Worm (Caenorhabditis elegans) whole organism, L4 larva: ENCODE data around the gene B0024.11.

Source experiments
- D1046.2 ChIP-seq: fragments of 200-800 bp; sonication (Bioruptor generic); IDR thresholded peaks from 2 replicates; pipeline ENCODE4 v1.3.6; 2022; ENCODE audit warnings: missing genetic modification characterization, missing compliant biosample characterization
- F44E2.7 ChIP-seq: fragments of 200-800 bp; sonication (Bioruptor generic); IDR thresholded peaks from 2 replicates; pipeline ENCODE4 v2.1.2; 2022; ENCODE audit warnings: missing genetic modification characterization, missing compliant biosample characterization
- F49E8.2 ChIP-seq: sonication (generic microtip); optimal IDR thresholded peaks from 2 replicates; lab custom pipeline; 2016; ENCODE audit warnings: missing compliant biosample characterization, mild to moderate bottlenecking, missing genetic modification characterization, borderline replicate concordance
- Y5F2A.4 ChIP-seq: fragments of 200-800 bp; sonication (Bioruptor generic); optimal IDR thresholded peaks from 2 replicates; lab custom pipeline; 2018; ENCODE audit warnings: mild to moderate bottlenecking, missing genetic modification characterization, missing compliant biosample characterization
- aha-1 ChIP-seq: fragments of 150-350 bp; peaks from one replicate; lab custom pipeline; 2014; ENCODE audit warnings: missing biosample characterization, missing genetic modification characterization
- aly-2 ChIP-seq: sonication (generic microtip); optimal IDR thresholded peaks from 2 replicates; lab custom pipeline; 2018; ENCODE audit warnings: missing biosample characterization, missing genetic modification characterization
- ceh-32 ChIP-seq: sonication (generic microtip); optimal IDR thresholded peaks from 2 replicates; lab custom pipeline; 2016; ENCODE audit warnings: mild to moderate bottlenecking, missing genetic modification characterization, missing compliant biosample characterization; ENCODE audit not compliant: poor library complexity
- ceh-62 ChIP-seq: sonication (generic microtip); optimal IDR thresholded peaks from 2 replicates; lab custom pipeline; 2017; ENCODE audit warnings: missing biosample characterization, missing genetic modification characterization
- ceh-82 ChIP-seq: sonication (generic microtip); optimal IDR thresholded peaks from 2 replicates; lab custom pipeline; 2017; ENCODE audit warnings: missing biosample characterization, missing genetic modification characterization
- ces-1 ChIP-seq: fragments of 150-350 bp; sonication (generic microtip); optimal IDR thresholded peaks from 4 replicates; lab custom pipeline; 2014; ENCODE audit warnings: missing biosample characterization, missing genetic modification reagents, missing genetic modification characterization
- ctbp-1 ChIP-seq: fragments of 200-800 bp; sonication (Bioruptor generic); IDR thresholded peaks from 2 replicates; pipeline ENCODE4 v1.3.6; 2022; ENCODE audit warnings: missing genetic modification reagents, missing genetic modification characterization, missing compliant biosample characterization
- daf-16 ChIP-seq, 3 experiments: sonication (generic microtip); optimal IDR thresholded peaks; 2 replicates each; lab custom pipeline; 2016 to 2017; ENCODE audit warnings: missing genetic modification characterization in 3 of 3, missing genetic modification reagents in 3 of 3, mild to moderate bottlenecking in 2 of 3, missing compliant biosample characterization in 2 of 3, missing biosample characterization in 1 of 3, moderate library complexity in 1 of 3
- daf-8 ChIP-seq: fragments of 200-800 bp; sonication (Bioruptor generic); IDR thresholded peaks from 2 replicates; pipeline ENCODE4 v1.3.6; 2022; ENCODE audit warnings: missing genetic modification characterization, missing compliant biosample characterization
- dmd-6 ChIP-seq: fragments of 200-800 bp; sonication (Bioruptor generic); IDR thresholded peaks from 2 replicates; pipeline ENCODE4 v1.3.6; 2022; ENCODE audit warnings: missing genetic modification reagents, missing genetic modification characterization, missing compliant biosample characterization
- dmd-9 ChIP-seq: fragments of 200-800 bp; sonication (Bioruptor generic); IDR thresholded peaks from 2 replicates; pipeline ENCODE4 v1.3.6; 2022; ENCODE audit warnings: missing genetic modification reagents, missing genetic modification characterization, missing compliant biosample characterization
- dve-1 ChIP-seq: sonication (generic microtip); optimal IDR thresholded peaks from 2 replicates; lab custom pipeline; 2017; ENCODE audit warnings: antibody characterized with exemption, mild to moderate bottlenecking, missing genetic modification characterization, missing compliant biosample characterization; ENCODE audit not compliant: insufficient read depth
- egl-27 ChIP-seq: sonication (generic microtip); optimal IDR thresholded peaks from 3 replicates; lab custom pipeline; 2017; ENCODE audit warnings: missing biosample characterization, missing genetic modification reagents, missing genetic modification characterization
- hlh-11 ChIP-seq: fragments of 200-800 bp; sonication (Bioruptor generic); optimal IDR thresholded peaks from 2 replicates; lab custom pipeline; 2018; ENCODE audit warnings: mild to moderate bottlenecking, missing genetic modification characterization, missing compliant biosample characterization
- jun-1 ChIP-seq: fragments of 150-350 bp; optimal IDR thresholded peaks from 2 replicates; lab custom pipeline; 2014; ENCODE audit warnings: missing biosample characterization, missing genetic modification reagents, missing genetic modification characterization
- lin-13 ChIP-seq: fragments of 150-350 bp; optimal IDR thresholded peaks from 2 replicates; lab custom pipeline; 2014; ENCODE audit warnings: missing biosample characterization, missing genetic modification reagents, missing genetic modification characterization
- madf-5 ChIP-seq, 2 experiments: fragments of 200-800 bp; sonication (Bioruptor generic); IDR thresholded peaks; 2 replicates each; pipeline ENCODE4 v1.3.6; 2022; ENCODE audit warnings: missing compliant biosample characterization in 2 of 2, missing genetic modification characterization in 2 of 2
- mdl-1 ChIP-seq, 2 experiments: fragments of 150-350 bp in 1 of 2; sonication (generic microtip) in 1 of 2; optimal IDR thresholded peaks; 2 replicates each; lab custom pipeline; 2014 to 2017; ENCODE audit warnings: missing biosample characterization in 2 of 2, missing genetic modification characterization in 2 of 2
- mxl-2 ChIP-seq: fragments of 200-800 bp; sonication (Bioruptor generic); conservative IDR thresholded peaks from 2 replicates; pipeline ENCODE4 v1.3.6; 2022; ENCODE audit warnings: missing genetic modification reagents, missing genetic modification characterization, missing compliant biosample characterization
- mxl-3 ChIP-seq: fragments of 200-800 bp; sonication (Bioruptor generic); optimal IDR thresholded peaks from 2 replicates; lab custom pipeline; 2018; ENCODE audit warnings: mild to moderate bottlenecking, missing genetic modification characterization, missing compliant biosample characterization
- nhr-10 ChIP-seq: fragments of 150-350 bp; optimal IDR thresholded peaks from 2 replicates; lab custom pipeline; 2014; ENCODE audit warnings: missing biosample characterization, missing genetic modification characterization
- nhr-111 ChIP-seq: fragments of 200-800 bp; sonication (Bioruptor generic); optimal IDR thresholded peaks from 2 replicates; lab custom pipeline; 2018; ENCODE audit warnings: mild to moderate bottlenecking, missing genetic modification characterization, missing compliant biosample characterization
- nhr-25 ChIP-seq: sonication (generic microtip); optimal IDR thresholded peaks from 2 replicates; lab custom pipeline; 2017; ENCODE audit warnings: missing genetic modification characterization, mild to moderate bottlenecking, missing compliant biosample characterization, antibody characterized with exemption, moderate library complexity, borderline replicate concordance; ENCODE audit not compliant: insufficient read depth
- nhr-28 ChIP-seq: fragments of 150-350 bp; optimal IDR thresholded peaks from 2 replicates; lab custom pipeline; 2014; ENCODE audit warnings: missing biosample characterization, missing genetic modification characterization
- nhr-41 ChIP-seq: fragments of 200-800 bp; sonication (Bioruptor generic); IDR thresholded peaks from 2 replicates; pipeline ENCODE4 v1.3.6; 2022; ENCODE audit warnings: missing genetic modification reagents, missing genetic modification characterization, missing compliant biosample characterization
- nhr-48 ChIP-seq: sonication (generic microtip); optimal IDR thresholded peaks from 2 replicates; lab custom pipeline; 2016; ENCODE audit warnings: mild to moderate bottlenecking, missing genetic modification characterization, missing compliant biosample characterization
- nhr-76 ChIP-seq: fragments of 150-350 bp; optimal IDR thresholded peaks from 2 replicates; lab custom pipeline; 2014; ENCODE audit warnings: missing biosample characterization, missing genetic modification characterization
- php-3 ChIP-seq: fragments of 200-800 bp; sonication (Bioruptor generic); IDR thresholded peaks from 2 replicates; pipeline ENCODE4 v1.3.6; 2022; ENCODE audit warnings: missing genetic modification reagents, missing genetic modification characterization, missing compliant biosample characterization
- pqm-1 ChIP-seq: sonication (generic microtip); optimal IDR thresholded peaks from 2 replicates; lab custom pipeline; 2017; ENCODE audit warnings: missing biosample characterization, missing genetic modification characterization
- sdz-12 ChIP-seq: fragments of 200-800 bp; sonication (Bioruptor generic); optimal IDR thresholded peaks from 2 replicates; lab custom pipeline; 2018; ENCODE audit warnings: mild to moderate bottlenecking, missing genetic modification characterization, missing compliant biosample characterization
- set-16 ChIP-seq: fragments of 200-800 bp; sonication (Bioruptor generic); IDR thresholded peaks from 2 replicates; pipeline ENCODE4 v1.3.6; 2022; ENCODE audit warnings: missing genetic modification reagents, missing genetic modification characterization, missing compliant biosample characterization
- spr-1 ChIP-seq: sonication (generic microtip); optimal IDR thresholded peaks from 2 replicates; lab custom pipeline; 2016; ENCODE audit warnings: mild to moderate bottlenecking, missing genetic modification characterization, missing compliant biosample characterization
- tag-97 ChIP-seq: fragments of 200-800 bp; sonication (Bioruptor generic); IDR thresholded peaks from 2 replicates; pipeline ENCODE4 v1.3.6; 2022; ENCODE audit warnings: missing genetic modification characterization, missing compliant biosample characterization
- unc-130 ChIP-seq: sonication (generic microtip); optimal IDR thresholded peaks from 2 replicates; lab custom pipeline; 2016; ENCODE audit warnings: missing genetic modification reagents, missing genetic modification characterization, missing compliant biosample characterization
- zfp-2 ChIP-seq: sonication (generic microtip); optimal IDR thresholded peaks from 2 replicates; lab custom pipeline; 2016; ENCODE audit warnings: mild to moderate bottlenecking, missing genetic modification characterization, missing compliant biosample characterization
- zip-2 ChIP-seq: fragments of 150-350 bp; optimal IDR thresholded peaks from 2 replicates; lab custom pipeline; 2014; ENCODE audit warnings: missing biosample characterization, missing genetic modification characterization
- ztf-7 ChIP-seq: fragments of 150-350 bp; optimal IDR thresholded peaks from 2 replicates; lab custom pipeline; 2014; ENCODE audit warnings: missing biosample characterization, missing genetic modification characterization

The B0024.11 gene

ce11 chrV:10292819-10293357, 26.4 kb downstream of the B0024.11 start, which contains the start of gene col-149 (continued):
- no peak for TF ChIP-seq daf-16 (GFP tag; optimal IDR thresholded peaks at IDR 0.05; lab: Kevin White, UChicago)
- no peak for TF ChIP-seq daf-16 (tag; optimal IDR thresholded peaks at IDR 0.05; lab: Kevin White, UChicago)
- no peak for TF ChIP-seq unc-130 (GFP tag; lab: Kevin White, UChicago)
- no peak for TF ChIP-seq Y5F2A.4 (GFP tag; lab: Kevin White, UChicago)
- TF ChIP-seq nhr-48, result no peak
- peak; percentile 81 for TF ChIP-seq nhr-28
- TF ChIP-seq tag-97 (GFP tag; lab: Robert Waterston, UW), result no peak
- TF ChIP-seq D1046.2, result peak; percentile 6; the same call in 1 of the 2 replicates
- no peak for TF ChIP-seq php-3
- no peak for TF ChIP-seq zip-2 (tag; lab: Kevin White, UChicago)
- peak; percentile 66 for TF ChIP-seq pqm-1 (tag; lab: Kevin White, UChicago)
- TF ChIP-seq ces-1 (GFP tag; lab: Kevin White, UChicago), result no peak
- TF ChIP-seq daf-8 (GFP tag; lab: Robert Waterston, UW), result no peak

DNA sequence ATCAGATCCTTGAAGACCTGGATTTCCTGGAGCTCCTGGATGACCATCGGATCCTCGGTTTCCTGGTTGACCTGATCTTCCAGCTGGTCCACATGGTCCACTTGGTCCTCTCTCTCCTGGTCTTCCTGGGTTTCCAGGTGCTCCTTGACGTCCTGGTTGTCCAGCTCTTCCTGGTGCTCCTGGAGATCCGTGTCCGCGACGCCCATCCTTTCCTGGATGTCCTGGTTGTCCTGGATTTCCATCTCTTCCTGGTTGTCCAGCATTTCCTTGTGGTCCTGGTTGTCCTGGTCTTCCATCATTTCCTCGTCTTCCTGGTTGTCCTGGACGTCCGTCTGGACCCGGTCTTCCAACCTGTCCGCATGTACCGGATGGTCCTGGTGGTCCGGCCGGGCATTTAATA, 27.5 kb downstream of the B0024.11 start:
- TF ChIP-seq mdl-1 (tag; optimal IDR thresholded peaks at IDR 0.05; lab: Kevin White, UChicago), result no peak
- TF ChIP-seq set-16, result peak; percentile 76; the same call in 1 of the 2 replicates
- no peak for TF ChIP-seq nhr-10 (tag; lab: Kevin White, UChicago)
- TF ChIP-seq pqm-1 (tag; lab: Kevin White, UChicago), result no peak
- TF ChIP-seq aha-1 (tag; lab: Kevin White, UChicago), result peak; percentile 14
- no peak for TF ChIP-seq egl-27
- TF ChIP-seq daf-8 (GFP tag; lab: Robert Waterston, UW), result no peak
- no peak for TF ChIP-seq nhr-41
- TF ChIP-seq hlh-11 (tag; lab: Kevin White, UChicago), result no peak
- no peak for TF ChIP-seq ctbp-1 (GFP tag; lab: Robert Waterston, UW)
- TF ChIP-seq nhr-25, result no peak
- TF ChIP-seq dmd-6 (GFP tag; lab: Robert Waterston, UW), result no peak
- TF ChIP-seq sdz-12 (GFP tag; lab: Kevin White, UChicago), result no peak
- TF ChIP-seq aly-2 (tag; lab: Kevin White, UChicago), result no peak
- TF ChIP-seq madf-5 (GFP tag; IDR thresholded peaks at IDR 0.05; lab: Robert Waterston, UW), result no peak
- no peak for TF ChIP-seq spr-1 (tag; lab: Kevin White, UChicago)
- TF ChIP-seq zfp-2 (tag; lab: Kevin White, UChicago), result no peak

- TF ChIP-seq aha-1 (tag; lab: Kevin White, UChicago), result peak; percentile 47
- no peak for TF ChIP-seq ztf-7 (tag; lab: Kevin White, UChicago)
- TF ChIP-seq F44E2.7 (GFP tag; lab: Robert Waterston, UW), result no peak
These were observed 29.6 kb downstream of the B0024.11 start, which contains the start of gene B0024.15 for ce11 chrV:10289743-10290142. Gene B0024.15 (plus strand): TSS chrV:10290043.

- no peak for TF ChIP-seq jun-1
- no peak for TF ChIP-seq nhr-111
- no peak for TF ChIP-seq ztf-7 (tag; lab: Kevin White, UChicago)
- TF ChIP-seq dmd-9 (GFP tag; lab: Robert Waterston, UW), result no peak
These were observed 32.1 kb downstream of the B0024.11 start, which contains the start of gene B0024.3 for ce11 chrV:10287260-10287659. Gene B0024.3 (plus strand): TSS chrV:10287560.

- TF ChIP-seq mxl-3 (GFP tag; lab: Kevin White, UChicago), result no peak
- TF ChIP-seq F44E2.7 (GFP tag; lab: Robert Waterston, UW), result no peak
- no peak for TF ChIP-seq mxl-2 (GFP tag; lab: Robert Waterston, UW)
- no peak for TF ChIP-seq lin-13 (GFP tag; lab: Kevin White, UChicago)
- TF ChIP-seq ceh-82, result no peak
- no peak for TF ChIP-seq ceh-62 (tag; lab: Kevin White, UChicago)
- no peak for TF ChIP-seq unc-130 (GFP tag; lab: Kevin White, UChicago)
- TF ChIP-seq aly-2 (tag; lab: Kevin White, UChicago), result no peak
- TF ChIP-seq F49E8.2, result no peak
- no peak for TF ChIP-seq ceh-32 (tag; lab: Kevin White, UChicago)
- TF ChIP-seq nhr-76 (tag; lab: Kevin White, UChicago), result no peak
- TF ChIP-seq dve-1 (tag; lab: Kevin White, UChicago), result no peak
These were observed 33.5 kb downstream of the B0024.11 start for ce11 chrV:10285853-10286252.
